Fruit fly (Drosophila melanogaster) whole organism: ENCODE results near the gene Arl1.

Source experiments
- CG8478 ChIP-seq: fragments of >200 bp; optimal IDR thresholded peaks from 2 replicates; lab custom pipeline; 2018; ENCODE audit warnings: inconsistent platforms
- Dll ChIP-seq: fragments of >200 bp; optimal IDR thresholded peaks from 2 replicates; lab custom pipeline; 2017
- EcR ChIP-seq, 2 experiments: fragments of >200 bp; optimal IDR thresholded peaks; 2 replicates each; lab custom pipeline; 2017; ENCODE audit warnings: missing biosample characterization in 2 of 2, missing genetic modification characterization in 2 of 2, missing genetic modification reagents in 2 of 2

- TF ChIP-seq CG8478 (lab: Kevin White, UChicago) (no peak), EcR (GFP tag; optimal IDR thresholded peaks at IDR 0.05; lab: Kevin White, UChicago) (no peak), Dll (no peak)
These were observed 13.1 kb downstream of the Arl1 start for dm6 chr3L:15996019-15996418.
